Fruit fly (Drosophila melanogaster) S2 (cell line): ENCODE results near the gene mRpL36.

ENCODE experiments used
- CG8478 ChIP-seq: fragments of >200 bp; optimal IDR thresholded peaks from 2 replicates; lab custom pipeline; 2018
- CTCF ChIP-seq, 2 experiments: fragments of >200 bp; optimal IDR thresholded peaks; 2 replicates each; lab custom pipeline; 2018

dm6 chr3L:8137448-8137906 lies 12.5 kb upstream of the mRpL36 start, which contains the start of the genes Setx and mus301:
- TF ChIP-seq CG8478 (lab: Kevin White, UChicago) (no peak), CTCF (optimal IDR thresholded peaks at IDR 0.05; lab: Kevin White, UChicago) (peak in 1 of 2 experiments; percentile 24)
